Worm (Caenorhabditis elegans): ENCODE results near the gene srh-239.

ce11 chrV:15466017-15466416, 20.5 kb downstream of the srh-239 start:
- TF ChIP-seq bed-2 (GFP tag; IDR thresholded peaks at IDR 0.05) = no peak
- no peak for TF ChIP-seq lsl-1 (GFP tag; optimal IDR thresholded peaks at IDR 0.05)
- no peak for TF ChIP-seq T07F8.4 (tag; optimal IDR thresholded peaks at IDR 0.05)
- TF ChIP-seq mxl-1 (tag; optimal IDR thresholded peaks at IDR 0.05) = no peak
- TF ChIP-seq cebp-2 (GFP tag; IDR thresholded peaks at IDR 0.05) = no peak
- no peak for TF ChIP-seq unc-62 (GFP tag; optimal IDR thresholded peaks at IDR 0.05)
- TF ChIP-seq tlf-1 (GFP tag; optimal IDR thresholded peaks at IDR 0.05) = no peak
- no peak for TF ChIP-seq ama-1 (optimal IDR thresholded peaks at IDR 0.05)
- no peak for TF ChIP-seq ama-1 (GFP tag; optimal IDR thresholded peaks at IDR 0.05)
- no peak for TF ChIP-seq sea-2 (GFP tag; IDR thresholded peaks at IDR 0.05)
- no peak for TF ChIP-seq rpc-1 (optimal IDR thresholded peaks at IDR 0.05)
- TF ChIP-seq rpc-1 (tag; optimal IDR thresholded peaks at IDR 0.05) = no peak
- TF ChIP-seq nfya-1 (tag; optimal IDR thresholded peaks at IDR 0.05; ENCODE audit: borderline replicate concordance, insufficient read depth) = no peak
- TF ChIP-seq F39B2.1 (GFP tag; IDR thresholded peaks at IDR 0.05) = no peak
- no peak for TF ChIP-seq hrde-1 (tag; optimal IDR thresholded peaks at IDR 0.05; ENCODE audit: borderline replicate concordance)
- TF ChIP-seq dpl-1 (GFP tag; optimal IDR thresholded peaks at IDR 0.05) = no peak

Data from whole organism, young adult.